Worm (Caenorhabditis elegans) whole organism, L3 larva: ENCODE results near the gene srx-86.

Experiments
- aly-2 ChIP-seq: fragments of 150-350 bp; optimal IDR thresholded peaks from 2 replicates; lab custom pipeline; 2014; ENCODE audit warnings: missing biosample characterization, missing genetic modification characterization
- ceh-9 ChIP-seq: sonication (generic microtip); optimal IDR thresholded peaks from 2 replicates; lab custom pipeline; 2018; ENCODE audit warnings: missing biosample characterization, missing genetic modification characterization
- jun-1 ChIP-seq: fragments of 150-350 bp; optimal IDR thresholded peaks from 2 replicates; lab custom pipeline; 2014; ENCODE audit warnings: missing biosample characterization, missing genetic modification reagents, missing genetic modification characterization
- nhr-11 ChIP-seq: fragments of 150-350 bp; optimal IDR thresholded peaks from 2 replicates; lab custom pipeline; 2014; ENCODE audit warnings: missing biosample characterization, missing genetic modification characterization
- nhr-23 ChIP-seq: fragments of 150-350 bp; optimal IDR thresholded peaks from 2 replicates; lab custom pipeline; 2014; ENCODE audit warnings: missing biosample characterization, missing genetic modification reagents, missing genetic modification characterization
- nhr-43 ChIP-seq: sonication (generic microtip); optimal IDR thresholded peaks from 2 replicates; lab custom pipeline; 2016; ENCODE audit warnings: mild to moderate bottlenecking, missing genetic modification characterization, missing compliant biosample characterization; ENCODE audit not compliant: poor library complexity, severe bottlenecking
- nhr-76 ChIP-seq: fragments of 150-350 bp; sonication (generic microtip); optimal IDR thresholded peaks from 5 replicates; lab custom pipeline; 2014; ENCODE audit warnings: missing biosample characterization, missing genetic modification characterization
- unc-39 ChIP-seq: sonication (generic microtip); optimal IDR thresholded peaks from 4 replicates; lab custom pipeline; 2017; ENCODE audit warnings: missing biosample characterization, missing genetic modification characterization
- ztf-11 ChIP-seq: fragments of 150-350 bp; optimal IDR thresholded peaks from 2 replicates; lab custom pipeline; 2014; ENCODE audit warnings: missing biosample characterization, missing genetic modification characterization

- TF ChIP-seq nhr-43 (tag; lab: Kevin White, UChicago) (no peak), ceh-9 (tag; lab: Kevin White, UChicago) (no peak), ztf-11 (no peak), unc-39 (tag; lab: Kevin White, UChicago) (no peak), nhr-23 (tag; lab: Kevin White, UChicago) (no peak), nhr-11 (no peak), nhr-76 (tag; lab: Kevin White, UChicago) (no peak), jun-1 (tag; lab: Kevin White, UChicago) (no peak), aly-2 (tag; lab: Kevin White, UChicago) (no peak)
Observed at ce11 chrV:11593427-11593826, 30.7 kb downstream of the srx-86 start, which contains the start of gene srx-80.
